Worm (Caenorhabditis elegans) whole organism, L1 larva: ENCODE measurements around the gene F52E1.3.
A peak's percentile ranks its signal among the peaks of the same experiment; 100 is the strongest.

ENCODE experiments used
- C04F5.9 ChIP-seq: sonication (generic microtip); optimal IDR thresholded peaks from 2 replicates; lab custom pipeline; 2016; ENCODE audit warnings: missing genetic modification characterization, missing compliant biosample characterization
- ama-1 ChIP-seq: fragments of 150-350 bp; optimal IDR thresholded peaks from 2 replicates; lab custom pipeline; 2014
- blmp-1 ChIP-seq: fragments of 150-350 bp; optimal IDR thresholded peaks from 2 replicates; lab custom pipeline; 2014; ENCODE audit warnings: missing biosample characterization, missing genetic modification characterization
- ceh-63 ChIP-seq: fragments of 200-800 bp; sonication (Bioruptor generic); optimal IDR thresholded peaks from 2 replicates; lab custom pipeline; 2018; ENCODE audit warnings: mild to moderate bottlenecking, missing genetic modification characterization, missing compliant biosample characterization
- ceh-8 ChIP-seq: fragments of 200-800 bp; sonication (Bioruptor generic); optimal IDR thresholded peaks from 2 replicates; lab custom pipeline; 2018; ENCODE audit warnings: mild to moderate bottlenecking, missing genetic modification characterization, moderate library complexity, missing compliant biosample characterization
- ceh-82 ChIP-seq, 3 experiments: fragments of 150-350 bp in 1 of 3; sonication (generic microtip) in 2 of 3; optimal IDR thresholded peaks; 2 replicates each; lab custom pipeline; 2014 to 2017; ENCODE audit warnings: missing biosample characterization in 3 of 3, missing genetic modification characterization in 3 of 3
- ceh-90 ChIP-seq: sonication (generic microtip); optimal IDR thresholded peaks from 2 replicates; lab custom pipeline; 2016; ENCODE audit warnings: missing genetic modification characterization, missing compliant biosample characterization
- efl-1 ChIP-seq, 4 experiments: fragments of 150-350 bp; optimal IDR thresholded peaks in 3 of 4; peaks in 1 of 4; 1 replicate in 1 of 4; 2 replicates in 3 of 4; lab custom pipeline; 2014; ENCODE audit warnings: missing biosample characterization in 2 of 4, missing genetic modification characterization in 2 of 4, missing genetic modification reagents in 2 of 4
- efl-3 ChIP-seq: fragments of 200-800 bp; sonication (Bioruptor generic); optimal IDR thresholded peaks from 2 replicates; lab custom pipeline; 2018; ENCODE audit warnings: mild to moderate bottlenecking, missing genetic modification characterization, missing compliant biosample characterization
- egl-13 ChIP-seq: sonication (generic microtip); optimal IDR thresholded peaks from 2 replicates; lab custom pipeline; 2016; ENCODE audit warnings: missing genotype, missing genetic modification reagents, missing genetic modification characterization, missing compliant biosample characterization
- egl-27 ChIP-seq, 2 experiments: fragments of 150-350 bp in 1 of 2; sonication (generic microtip); optimal IDR thresholded peaks; 3 replicates each; lab custom pipeline; 2017 to 2018; ENCODE audit warnings: missing biosample characterization in 2 of 2, missing genetic modification characterization in 2 of 2, missing genetic modification reagents in 2 of 2
- elt-2 ChIP-seq: sonication (generic microtip); optimal IDR thresholded peaks from 2 replicates; lab custom pipeline; 2016; ENCODE audit warnings: missing genetic modification characterization, mild to moderate bottlenecking, inconsistent platforms, missing compliant biosample characterization, missing genetic modification reagents
- elt-3 ChIP-seq, 6 experiments: fragments of 150-350 bp in 1 of 6; sonication (generic microtip); optimal IDR thresholded peaks; 2 replicates each; lab custom pipeline; 2017 to 2018; ENCODE audit warnings: missing biosample characterization in 6 of 6, missing genetic modification characterization in 6 of 6, inconsistent platforms in 1 of 6
- ets-5 ChIP-seq: fragments of 200-800 bp; sonication (Bioruptor generic); IDR thresholded peaks from 2 replicates; pipeline ENCODE4 v1.3.6; 2022; ENCODE audit warnings: missing genetic modification characterization, missing compliant biosample characterization
- fkh-4 ChIP-seq: sonication (generic microtip); optimal IDR thresholded peaks from 2 replicates; lab custom pipeline; 2016; ENCODE audit warnings: missing compliant biosample characterization, missing genetic modification characterization, borderline replicate concordance
- hlh-4 ChIP-seq: sonication (generic microtip); optimal IDR thresholded peaks from 2 replicates; lab custom pipeline; 2016; ENCODE audit warnings: mild to moderate bottlenecking, missing genetic modification characterization, missing compliant biosample characterization
- irx-1 ChIP-seq: sonication (generic microtip); optimal IDR thresholded peaks from 2 replicates; lab custom pipeline; 2016; ENCODE audit warnings: missing genetic modification characterization, missing compliant biosample characterization
- lin-14 ChIP-seq: fragments of 200-800 bp; sonication (Bioruptor generic); optimal IDR thresholded peaks from 2 replicates; lab custom pipeline; 2018; ENCODE audit warnings: mild to moderate bottlenecking, missing genetic modification characterization, moderate library complexity, missing compliant biosample characterization
- lin-15B ChIP-seq: fragments of 150-350 bp; sonication (generic microtip); optimal IDR thresholded peaks from 3 replicates; lab custom pipeline; 2014; ENCODE audit warnings: missing biosample characterization, missing genetic modification characterization
- mab-9 ChIP-seq: fragments of 200-800 bp; sonication (Bioruptor generic); IDR thresholded peaks from 2 replicates; pipeline ENCODE4 v1.3.6; 2022; ENCODE audit warnings: missing genetic modification reagents, missing genetic modification characterization, missing compliant biosample characterization
- mef-2 ChIP-seq: fragments of 150-350 bp; optimal IDR thresholded peaks from 2 replicates; lab custom pipeline; 2014; ENCODE audit warnings: missing biosample characterization, missing genetic modification characterization
- mep-1 ChIP-seq: fragments of 150-350 bp; optimal IDR thresholded peaks from 2 replicates; lab custom pipeline; 2014; ENCODE audit warnings: missing biosample characterization, missing genetic modification characterization
- nhr-19 ChIP-seq: fragments of 200-800 bp; sonication (Bioruptor generic); conservative IDR thresholded peaks from 2 replicates; pipeline ENCODE4 v1.3.6; 2022; ENCODE audit warnings: missing genetic modification characterization, missing compliant biosample characterization
- nhr-28 ChIP-seq: fragments of 150-350 bp; optimal IDR thresholded peaks from 2 replicates; lab custom pipeline; 2014; ENCODE audit warnings: missing biosample characterization, missing genetic modification characterization
- nhr-47 ChIP-seq: sonication (generic microtip); optimal IDR thresholded peaks from 2 replicates; lab custom pipeline; 2016; ENCODE audit warnings: mild to moderate bottlenecking, missing genetic modification characterization, moderate library complexity, missing compliant biosample characterization
- nhr-71 ChIP-seq: sonication (generic microtip); optimal IDR thresholded peaks from 2 replicates; lab custom pipeline; 2016; ENCODE audit warnings: mild to moderate bottlenecking, missing genetic modification characterization, moderate library complexity, missing compliant biosample characterization
- nhr-76 ChIP-seq: sonication (generic microtip); optimal IDR thresholded peaks from 2 replicates; lab custom pipeline; 2017; ENCODE audit warnings: missing biosample characterization, missing genetic modification characterization
- nhr-77 ChIP-seq: fragments of 150-350 bp; optimal IDR thresholded peaks from 2 replicates; lab custom pipeline; 2014; ENCODE audit warnings: missing biosample characterization, missing genetic modification characterization
- nhr-85 ChIP-seq: sonication (generic microtip); peaks from one replicate; lab custom pipeline; 2016; ENCODE audit warnings: missing genetic modification characterization, inconsistent platforms, missing compliant biosample characterization
- nhr-90 ChIP-seq: sonication (generic microtip); optimal IDR thresholded peaks from 2 replicates; lab custom pipeline; 2016; ENCODE audit warnings: mild to moderate bottlenecking, missing genetic modification characterization, missing compliant biosample characterization; ENCODE audit not compliant: poor library complexity
- pag-3 ChIP-seq: sonication (generic microtip); optimal IDR thresholded peaks from 2 replicates; lab custom pipeline; 2017; ENCODE audit warnings: missing genetic modification characterization, mild to moderate bottlenecking, missing compliant biosample characterization, antibody characterized with exemption, borderline replicate concordance; ENCODE audit not compliant: insufficient read depth
- snpc-4 ChIP-seq: fragments of 150-350 bp; optimal IDR thresholded peaks from 2 replicates; lab custom pipeline; 2014; ENCODE audit warnings: missing biosample characterization, missing genetic modification characterization
- sptf-1 ChIP-seq: fragments of 150-350 bp; optimal IDR thresholded peaks from 2 replicates; lab custom pipeline; 2014; ENCODE audit warnings: missing biosample characterization, missing genetic modification characterization
- swsn-7 ChIP-seq: sonication (generic microtip); optimal IDR thresholded peaks from 2 replicates; lab custom pipeline; 2016; ENCODE audit warnings: missing genetic modification characterization, missing compliant biosample characterization
- tbx-2 ChIP-seq: sonication (generic microtip); optimal IDR thresholded peaks from 2 replicates; lab custom pipeline; 2016; ENCODE audit warnings: missing genetic modification characterization, missing compliant biosample characterization
- unc-98 ChIP-seq: fragments of 200-800 bp; sonication (Bioruptor generic); IDR thresholded peaks from 2 replicates; pipeline ENCODE4 v1.3.6; 2022; ENCODE audit warnings: missing genetic modification characterization, missing compliant biosample characterization
- xbp-1 ChIP-seq: sonication (generic microtip); optimal IDR thresholded peaks from 2 replicates; lab custom pipeline; 2016; ENCODE audit warnings: missing genetic modification characterization, missing compliant biosample characterization
- zip-4 ChIP-seq: fragments of 200-800 bp; sonication (Bioruptor generic); optimal IDR thresholded peaks from 2 replicates; lab custom pipeline; 2018; ENCODE audit warnings: mild to moderate bottlenecking, missing genetic modification characterization, moderate library complexity, missing compliant biosample characterization

The F52E1.3 gene

DNA sequence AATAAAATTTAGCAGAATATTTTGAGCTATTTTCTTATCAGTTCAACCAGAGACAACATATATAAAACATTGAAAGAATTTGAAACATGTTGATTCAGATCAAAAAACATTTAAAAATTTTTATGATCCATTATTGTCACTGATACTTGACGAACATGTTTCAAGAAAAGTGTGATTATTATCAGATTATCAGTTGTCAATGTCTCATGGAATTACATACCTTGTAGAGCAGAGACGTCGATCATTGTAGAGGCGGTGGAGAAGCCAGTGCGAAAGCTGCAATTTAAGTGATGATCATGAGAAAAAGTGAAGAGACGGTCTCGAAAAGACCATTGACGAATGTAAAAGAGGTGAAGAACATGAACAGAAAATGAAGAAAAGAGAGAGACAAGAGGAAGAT is 7.8 kb downstream of the F52E1.3 start, which contains the start of gene F52E1.9:
F52E1.9 (minus strand) TSS at position 278 of the 400 bp plus-strand sequence.
- TF ChIP-seq elt-2 (peak; percentile 68), swsn-7 (tag; lab: Kevin White, UChicago) (no peak)

DNA sequence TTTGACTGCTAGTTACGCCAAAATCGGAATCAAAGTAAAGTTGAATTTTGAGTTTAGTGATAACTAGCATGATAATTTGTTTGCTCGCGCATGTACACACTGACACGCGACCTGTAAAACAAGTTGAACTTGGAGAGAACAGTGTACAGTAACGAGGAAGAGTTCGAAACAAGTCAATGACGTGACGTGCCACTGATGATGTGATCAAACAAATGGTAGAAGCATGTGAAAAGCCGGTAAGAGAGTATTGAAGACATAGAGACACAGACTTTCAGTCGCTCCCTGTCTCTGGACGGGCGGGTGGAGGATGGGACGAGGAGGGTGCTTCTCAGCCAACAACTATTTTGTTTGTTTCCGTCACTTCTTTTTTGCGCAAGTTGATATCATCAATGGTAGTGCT is 8.6 kb downstream of the F52E1.3 start:
- TF ChIP-seq sptf-1 (tag; lab: Kevin White, UChicago) (no peak), mef-2 (tag; lab: Kevin White, UChicago) (no peak), unc-98 (GFP tag; lab: Robert Waterston, UW) (no peak), zip-4 (GFP tag; lab: Kevin White, UChicago) (no peak), ceh-82 (tag; optimal IDR thresholded peaks at IDR 0.05; lab: Kevin White, UChicago) (no peak), ceh-8 (GFP tag; lab: Kevin White, UChicago) (no peak), mep-1 (tag; lab: Kevin White, UChicago) (no peak), ama-1 (lab: Kevin White, UChicago) (no peak), nhr-19 (GFP tag; lab: Robert Waterston, UW) (no peak), lin-15B (tag; lab: Kevin White, UChicago) (no peak), irx-1 (tag; lab: Kevin White, UChicago) (no peak), fkh-4 (tag; lab: Kevin White, UChicago) (no peak), nhr-90 (tag; lab: Kevin White, UChicago) (no peak), hlh-4 (no peak), C04F5.9 (no peak), lin-14 (GFP tag; lab: Kevin White, UChicago) (no peak), ceh-90 (tag; lab: Kevin White, UChicago) (no peak), nhr-71 (tag; lab: Kevin White, UChicago) (no peak), xbp-1 (tag; lab: Kevin White, UChicago) (no peak)

DNA sequence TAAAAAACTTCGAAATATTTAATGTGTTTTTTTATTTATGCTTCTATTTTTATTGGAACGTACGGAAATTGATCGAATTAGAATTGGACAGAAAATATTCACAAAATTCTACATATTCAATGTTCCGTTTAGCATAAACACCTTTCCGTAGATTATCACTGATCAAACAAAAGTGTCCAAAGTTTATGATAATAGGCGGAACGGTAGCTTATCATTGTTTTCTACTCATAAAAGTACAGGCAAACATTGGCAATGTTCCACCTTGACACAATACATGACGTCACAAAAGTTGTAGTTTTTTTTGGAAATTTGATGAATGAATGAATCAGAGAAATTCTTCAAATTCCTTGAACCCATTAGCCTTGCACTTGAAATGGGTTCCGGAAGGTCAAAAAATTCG is 9.3 kb downstream of the F52E1.3 start:
- TF ChIP-seq egl-13 (tag; lab: Kevin White, UChicago) (no peak), nhr-85 (peak; percentile 59)

DNA sequence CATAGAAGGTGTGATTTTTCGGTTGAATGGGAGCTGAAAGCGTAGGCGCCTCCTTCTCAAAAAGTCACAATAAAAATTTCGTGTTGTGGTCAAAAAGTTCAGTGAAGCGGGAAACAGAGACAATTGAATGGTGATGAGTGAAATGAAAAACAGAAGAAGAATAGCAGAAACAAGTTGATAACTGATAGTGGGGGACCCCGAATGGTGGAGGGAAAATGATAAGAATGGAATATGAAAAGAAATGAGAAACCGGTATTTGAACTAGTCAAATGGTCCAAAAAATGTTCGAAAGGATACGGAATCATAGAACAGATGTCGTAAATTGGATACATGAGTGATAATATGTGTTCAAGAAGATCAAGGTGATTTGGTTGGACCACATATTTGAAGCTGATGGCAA is 9.7 kb downstream of the F52E1.3 start:
- TF ChIP-seq blmp-1 (tag; lab: Kevin White, UChicago) (peak; percentile 59), ceh-90 (tag; lab: Kevin White, UChicago) (no peak), nhr-47 (tag; lab: Kevin White, UChicago) (no peak), fkh-4 (tag; lab: Kevin White, UChicago) (no peak), elt-3 (tag; optimal IDR thresholded peaks at IDR 0.05; lab: Kevin White, UChicago) (peak in 3 of 6 experiments; percentile 44 to 59 (median 54)), nhr-77 (tag; lab: Kevin White, UChicago) (no peak), efl-1 (optimal IDR thresholded peaks at IDR 0.05; lab: Kevin White, UChicago) (no peak), efl-1 (GFP tag; optimal IDR thresholded peaks at IDR 0.05 in 1 of 2; lab: Kevin White, UChicago) (no peak)

DNA sequence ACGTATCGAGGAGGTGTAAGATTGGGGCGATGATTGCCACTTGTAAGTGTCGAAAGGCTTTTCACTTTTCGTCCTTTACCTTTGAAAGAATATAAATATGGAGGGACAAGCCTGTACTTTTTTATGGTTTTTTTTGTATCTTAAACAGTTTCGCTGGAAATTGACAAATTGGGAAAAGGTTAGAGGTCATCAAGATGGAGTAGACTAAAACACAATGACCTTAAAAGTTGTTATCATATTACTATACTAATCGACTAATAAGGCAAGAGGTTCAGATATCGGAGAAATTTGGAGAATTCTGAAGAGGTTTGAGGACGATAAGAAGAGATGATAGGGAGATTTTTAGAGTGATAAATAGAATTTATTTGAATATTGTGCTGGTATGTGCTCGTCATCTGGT is 11.6 kb downstream of the F52E1.3 start:
- TF ChIP-seq egl-27 (tag; optimal IDR thresholded peaks at IDR 0.05; lab: Kevin White, UChicago) (no peak), swsn-7 (tag; lab: Kevin White, UChicago) (no peak), tbx-2 (tag; lab: Kevin White, UChicago) (no peak), nhr-90 (tag; lab: Kevin White, UChicago) (no peak), elt-3 (tag; optimal IDR thresholded peaks at IDR 0.05; lab: Kevin White, UChicago) (peak in 2 of 6 experiments; percentile 28 to 30), nhr-77 (tag; lab: Kevin White, UChicago) (no peak), nhr-28 (tag; lab: Kevin White, UChicago) (no peak), mab-9 (GFP tag; lab: Robert Waterston, UW) (no peak), snpc-4 (tag; lab: Kevin White, UChicago) (no peak), ets-5 (GFP tag; lab: Robert Waterston, UW) (no peak), efl-3 (no peak), unc-98 (GFP tag; lab: Robert Waterston, UW) (no peak), ceh-63 (no peak), nhr-85 (peak; percentile 67), pag-3 (tag; lab: Kevin White, UChicago) (no peak), nhr-76 (tag; lab: Kevin White, UChicago) (no peak)
- TF ChIP-seq, all 84 proteins: peak for 2
